Worm (Caenorhabditis elegans) whole organism, young adult: ENCODE results near the gene Y15E3A.5.
A peak's percentile ranks its signal among the peaks of the same experiment; 100 is the strongest.

Source experiments
- F22D6.2 ChIP-seq: sonication (generic microtip); optimal IDR thresholded peaks from 2 replicates; lab custom pipeline; 2016; ENCODE audit warnings: mild to moderate bottlenecking, missing genetic modification characterization, missing compliant biosample characterization
- F49E8.2 ChIP-seq: sonication (generic microtip); optimal IDR thresholded peaks from 3 replicates; lab custom pipeline; 2017; ENCODE audit warnings: missing genetic modification characterization, mild to moderate bottlenecking, missing compliant biosample characterization, antibody characterized with exemption, moderate library complexity; ENCODE audit not compliant: insufficient read depth
- F52B5.7 ChIP-seq: sonication (generic microtip); optimal IDR thresholded peaks from 2 replicates; lab custom pipeline; 2016; ENCODE audit warnings: mild to moderate bottlenecking, missing genetic modification characterization, missing compliant biosample characterization
- F55B11.4 ChIP-seq: sonication (generic microtip); optimal IDR thresholded peaks from 2 replicates; lab custom pipeline; 2016; ENCODE audit warnings: missing compliant biosample characterization, missing genetic modification characterization, borderline replicate concordance; ENCODE audit not compliant: insufficient read depth
- T26A5.8 ChIP-seq: sonication (generic microtip); optimal IDR thresholded peaks from 2 replicates; lab custom pipeline; 2016; ENCODE audit warnings: missing genetic modification characterization, missing compliant biosample characterization
- Y95B8A.8 ChIP-seq: fragments of 200-800 bp; sonication (Bioruptor generic); IDR thresholded peaks from 2 replicates; pipeline ENCODE4 v1.3.6; 2022; ENCODE audit warnings: missing genetic modification reagents, missing genetic modification characterization, missing compliant biosample characterization
- ama-1 ChIP-seq, 3 experiments: fragments of 150-350 bp in 1 of 3; sonication (generic microtip) in 2 of 3; optimal IDR thresholded peaks; 2 replicates each; lab custom pipeline; 2014 to 2018; ENCODE audit warnings: missing biosample characterization in 2 of 3, missing genetic modification characterization in 2 of 3, missing genetic modification reagents in 2 of 3
- atf-7 ChIP-seq: sonication (generic microtip); optimal IDR thresholded peaks from 2 replicates; lab custom pipeline; 2017; ENCODE audit warnings: mild to moderate bottlenecking, missing genetic modification characterization, missing compliant biosample characterization
- attf-5 ChIP-seq: fragments of 200-800 bp; sonication (Bioruptor generic); optimal IDR thresholded peaks from 2 replicates; lab custom pipeline; 2018; ENCODE audit warnings: mild to moderate bottlenecking, missing genetic modification characterization, missing compliant biosample characterization
- cebp-1 ChIP-seq, 2 experiments: fragments of 200-800 bp in 1 of 2; sonication (Bioruptor generic) in 1 of 2; sonication (generic microtip) in 1 of 2; IDR thresholded peaks in 1 of 2; optimal IDR thresholded peaks in 1 of 2; 2 replicates each; pipeline versions ENCODE4 v1.3.6 to Lab custom; 2017 to 2022; ENCODE audit warnings: missing compliant biosample characterization in 2 of 2, missing genetic modification characterization in 2 of 2, mild to moderate bottlenecking in 1 of 2, missing genetic modification reagents in 1 of 2, moderate library complexity in 1 of 2
- ceh-100 ChIP-seq: fragments of 200-800 bp; sonication (Bioruptor generic); IDR thresholded peaks from 2 replicates; pipeline ENCODE4 v1.3.6; 2022; ENCODE audit warnings: missing genetic modification reagents, missing genetic modification characterization, missing compliant biosample characterization
- ceh-58 ChIP-seq: fragments of 200-800 bp; sonication (Bioruptor generic); IDR thresholded peaks from 2 replicates; pipeline ENCODE4 v1.3.6; 2022; ENCODE audit warnings: missing genetic modification characterization, missing compliant biosample characterization
- die-1 ChIP-seq: sonication (generic microtip); optimal IDR thresholded peaks from 2 replicates; lab custom pipeline; 2016; ENCODE audit warnings: missing genotype, mild to moderate bottlenecking, missing genetic modification characterization, missing compliant biosample characterization
- dox-1 ChIP-seq: fragments of 200-800 bp; sonication (Bioruptor generic); IDR thresholded peaks from 2 replicates; pipeline ENCODE4 v1.3.6; 2022; ENCODE audit warnings: missing genetic modification reagents, missing genetic modification characterization, missing compliant biosample characterization
- him-1 ChIP-seq: sonication (generic microtip); optimal IDR thresholded peaks from 2 replicates; lab custom pipeline; 2016; ENCODE audit warnings: missing genotype, missing genetic modification reagents, missing genetic modification characterization, missing compliant biosample characterization
- hmg-20 ChIP-seq: fragments of 200-800 bp; sonication (Bioruptor generic); IDR thresholded peaks from 2 replicates; pipeline ENCODE4 v1.3.6; 2022; ENCODE audit warnings: missing genetic modification reagents, missing genetic modification characterization, missing compliant biosample characterization
- lag-1 ChIP-seq: fragments of 200-800 bp; sonication (Bioruptor generic); IDR thresholded peaks from 2 replicates; pipeline ENCODE4 v1.3.6; 2022; ENCODE audit warnings: missing genetic modification reagents, missing genetic modification characterization, missing compliant biosample characterization
- lin-26 ChIP-seq: fragments of 200-800 bp; sonication (Bioruptor generic); IDR thresholded peaks from 2 replicates; pipeline ENCODE4 v1.3.6; 2022; ENCODE audit warnings: missing genetic modification reagents, missing genetic modification characterization, missing compliant biosample characterization
- lin-35 ChIP-seq, 3 experiments: fragments of 150-350 bp in 2 of 3; sonication (generic microtip) in 1 of 3; optimal IDR thresholded peaks; 2 replicates each; lab custom pipeline; 2014 to 2018; ENCODE audit warnings: missing biosample characterization in 3 of 3, missing genetic modification characterization in 3 of 3, missing genetic modification reagents in 3 of 3
- lin-40 ChIP-seq: sonication (generic microtip); optimal IDR thresholded peaks from 2 replicates; lab custom pipeline; 2016; ENCODE audit warnings: missing genetic modification characterization, mild to moderate bottlenecking, missing compliant biosample characterization, missing genotype, missing genetic modification reagents
- lin-54 ChIP-seq: fragments of 200-800 bp; sonication (Bioruptor generic); optimal IDR thresholded peaks from 2 replicates; lab custom pipeline; 2018; ENCODE audit warnings: mild to moderate bottlenecking, missing genetic modification characterization, missing compliant biosample characterization
- mxl-1 ChIP-seq: sonication (generic microtip); optimal IDR thresholded peaks from 2 replicates; lab custom pipeline; 2016; ENCODE audit warnings: missing genetic modification characterization, missing compliant biosample characterization
- nhr-27 ChIP-seq: fragments of 200-800 bp; sonication (Bioruptor generic); optimal IDR thresholded peaks from 2 replicates; lab custom pipeline; 2018; ENCODE audit warnings: mild to moderate bottlenecking, missing genetic modification characterization, moderate library complexity, missing compliant biosample characterization
- nhr-80 ChIP-seq: sonication (generic microtip); optimal IDR thresholded peaks from 2 replicates; lab custom pipeline; 2016; ENCODE audit warnings: missing genetic modification characterization, missing compliant biosample characterization
- nhr-90 ChIP-seq: sonication (generic microtip); optimal IDR thresholded peaks from 2 replicates; lab custom pipeline; 2016; ENCODE audit warnings: missing genotype, mild to moderate bottlenecking, missing genetic modification characterization, missing compliant biosample characterization
- pha-4 ChIP-seq: fragments of 150-350 bp; sonication (generic microtip); optimal IDR thresholded peaks from 2 replicates; lab custom pipeline; 2014; ENCODE audit warnings: missing biosample characterization, missing genetic modification reagents, missing genetic modification characterization
- snpc-4 ChIP-seq, 5 experiments: fragments of 150-350 bp in 1 of 5; sonication (generic microtip) in 4 of 5; optimal IDR thresholded peaks; 2 replicates each; lab custom pipeline; 2014 to 2018; ENCODE audit warnings: missing genetic modification characterization in 5 of 5, missing biosample characterization in 3 of 5, antibody characterized with exemption in 2 of 5, mild to moderate bottlenecking in 2 of 5, missing compliant biosample characterization in 2 of 5, missing genotype in 2 of 5, moderate library complexity in 2 of 5, missing genetic modification reagents in 1 of 5
- tbp1 ChIP-seq: fragments of 200-800 bp; sonication (Bioruptor generic); optimal IDR thresholded peaks from 2 replicates; lab custom pipeline; 2018; ENCODE audit warnings: mild to moderate bottlenecking, missing genetic modification characterization, missing compliant biosample characterization
- tbx-9 ChIP-seq: sonication (generic microtip); optimal IDR thresholded peaks from 2 replicates; lab custom pipeline; 2016; ENCODE audit warnings: borderline replicate concordance, missing genetic modification characterization, inconsistent platforms, missing compliant biosample characterization
- zfh-2 ChIP-seq: fragments of 200-800 bp; sonication (Bioruptor generic); conservative IDR thresholded peaks from 2 replicates; pipeline ENCODE4 v1.3.6; 2022; ENCODE audit warnings: missing genetic modification reagents, missing genetic modification characterization, missing compliant biosample characterization
- ztf-26 ChIP-seq: sonication (generic microtip); optimal IDR thresholded peaks from 2 replicates; lab custom pipeline; 2017; ENCODE audit warnings: missing genetic modification characterization, missing compliant biosample characterization
- ztf-28 ChIP-seq: fragments of 200-800 bp; sonication (Bioruptor generic); IDR thresholded peaks from 2 replicates; pipeline ENCODE4 v1.3.6; 2022; ENCODE audit warnings: missing genetic modification reagents, missing genetic modification characterization, missing compliant biosample characterization
- ztf-6 ChIP-seq: fragments of 200-800 bp; sonication (Bioruptor generic); IDR thresholded peaks from 2 replicates; pipeline ENCODE4 v1.3.6; 2022; ENCODE audit warnings: missing genetic modification reagents, missing genetic modification characterization, missing compliant biosample characterization

The Y15E3A.5 gene

DNA sequence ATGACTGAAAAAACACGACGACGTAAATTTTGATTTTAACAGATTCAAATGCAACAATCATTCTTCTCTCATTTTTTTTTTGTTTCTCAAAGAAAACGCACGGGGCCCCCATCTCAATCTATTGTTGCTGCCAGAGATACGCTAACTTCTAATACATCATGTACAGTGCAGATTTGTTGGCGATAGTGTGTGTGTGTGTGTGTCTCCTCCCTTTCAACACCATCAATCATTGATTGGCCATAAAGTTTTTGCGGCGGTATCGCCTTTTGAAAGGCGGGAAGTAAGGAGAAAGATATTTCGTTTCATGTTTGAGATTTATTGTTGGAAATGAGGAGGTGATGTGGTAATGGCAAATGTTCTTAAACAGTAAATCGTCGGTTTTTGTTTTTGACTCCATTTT, 13.1 kb upstream of the Y15E3A.5 start:
- TF ChIP-seq zfh-2 (GFP tag; lab: Robert Waterston, UW) (no peak), lin-26 (GFP tag; lab: Robert Waterston, UW) (no peak), tbx-9 (tag; lab: Kevin White, UChicago) (no peak), ztf-26 (tag; lab: Kevin White, UChicago) (peak; percentile 8)

DNA sequence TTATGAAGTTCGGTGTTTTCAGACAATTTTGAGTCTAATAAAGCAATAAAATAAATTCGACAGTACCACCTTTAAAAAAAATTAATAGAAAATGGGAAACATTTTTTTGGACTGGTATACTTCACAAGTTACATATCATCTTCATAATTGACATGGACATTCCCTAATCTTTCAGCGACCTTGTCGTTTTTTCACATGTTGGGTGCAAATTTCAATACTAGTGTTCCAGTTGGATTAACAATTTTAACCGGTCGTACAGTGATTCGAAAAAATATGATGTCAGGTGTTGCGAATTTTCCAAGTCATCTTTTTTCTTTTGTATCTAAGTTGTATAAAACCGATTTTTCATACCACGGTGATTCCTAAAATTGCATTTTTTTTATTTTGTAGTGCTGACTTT, 12.0 kb upstream of the Y15E3A.5 start:
- no peak for TF ChIP-seq him-1 (tag; lab: Kevin White, UChicago)
- TF ChIP-seq nhr-90 (tag; lab: Kevin White, UChicago) = no peak
- no peak for TF ChIP-seq mxl-1 (tag; lab: Kevin White, UChicago)
- TF ChIP-seq F49E8.2 = no peak
- no peak for TF ChIP-seq ceh-58 (GFP tag; lab: Robert Waterston, UW)
- TF ChIP-seq lag-1 (GFP tag; lab: Robert Waterston, UW) = no peak
- TF ChIP-seq die-1 = no peak
- no peak for TF ChIP-seq lin-35 (GFP tag; optimal IDR thresholded peaks at IDR 0.05; lab: Kevin White, UChicago)
- TF ChIP-seq atf-7 (tag; lab: Kevin White, UChicago) = no peak
- TF ChIP-seq ceh-100 (GFP tag; lab: Robert Waterston, UW) = no peak
- TF ChIP-seq nhr-27 (tag; lab: Kevin White, UChicago) = no peak
- TF ChIP-seq hmg-20 (GFP tag; lab: Robert Waterston, UW) = no peak
- no peak for TF ChIP-seq lin-40
- no peak for TF ChIP-seq F55B11.4
- TF ChIP-seq F52B5.7 = no peak

DNA sequence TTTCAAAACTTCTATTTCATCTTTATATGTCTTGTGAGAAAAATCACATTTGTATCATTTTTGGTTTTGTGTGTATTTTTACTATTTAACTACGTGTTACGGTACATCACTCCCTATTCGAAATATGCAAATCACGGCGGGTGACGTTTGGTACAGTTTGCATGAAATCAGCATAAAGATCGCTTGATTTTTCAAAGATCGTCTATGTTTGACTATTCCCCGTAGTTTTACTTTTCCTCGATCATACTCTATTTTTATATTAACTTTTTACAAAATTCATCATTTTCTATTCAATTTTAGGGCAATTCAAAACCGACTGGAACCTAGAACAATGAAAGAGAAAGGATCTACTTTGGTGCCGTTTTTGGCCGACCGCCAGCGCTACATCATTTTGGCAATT, 9.7 kb upstream of the Y15E3A.5 start, which contains the start of gene Y15E3A.4:
Y15E3A.4 (plus strand) TSS at position 301 of the 400 bp plus-strand sequence.
- TF ChIP-seq hmg-20 (GFP tag; lab: Robert Waterston, UW) = no peak
- TF ChIP-seq ama-1 (optimal IDR thresholded peaks at IDR 0.05; lab: Kevin White, UChicago) = no peak
- TF ChIP-seq ama-1 (GFP tag; optimal IDR thresholded peaks at IDR 0.05; lab: Kevin White, UChicago) = no peak
- TF ChIP-seq tbp1 (GFP tag; lab: Kevin White, UChicago) = no peak
- TF ChIP-seq pha-4 (tag; lab: Kevin White, UChicago) = no peak
- no peak for TF ChIP-seq Y95B8A.8 (GFP tag; lab: Robert Waterston, UW)
- TF ChIP-seq F22D6.2 (tag; lab: Kevin White, UChicago) = no peak
- TF ChIP-seq T26A5.8 (tag; lab: Kevin White, UChicago) = no peak
- no peak for TF ChIP-seq lin-54 (GFP tag; lab: Kevin White, UChicago)
- TF ChIP-seq ztf-6 (GFP tag; lab: Robert Waterston, UW) = no peak
- TF ChIP-seq lin-26 (GFP tag; lab: Robert Waterston, UW) = no peak
- no peak for TF ChIP-seq dox-1 (GFP tag; lab: Robert Waterston, UW)
- no peak for TF ChIP-seq ztf-28 (GFP tag; lab: Robert Waterston, UW)
- TF ChIP-seq snpc-4 (GFP tag; optimal IDR thresholded peaks at IDR 0.05; lab: Kevin White, UChicago) = no peak
- TF ChIP-seq snpc-4 (tag; optimal IDR thresholded peaks at IDR 0.05; lab: Kevin White, UChicago) = no peak

DNA sequence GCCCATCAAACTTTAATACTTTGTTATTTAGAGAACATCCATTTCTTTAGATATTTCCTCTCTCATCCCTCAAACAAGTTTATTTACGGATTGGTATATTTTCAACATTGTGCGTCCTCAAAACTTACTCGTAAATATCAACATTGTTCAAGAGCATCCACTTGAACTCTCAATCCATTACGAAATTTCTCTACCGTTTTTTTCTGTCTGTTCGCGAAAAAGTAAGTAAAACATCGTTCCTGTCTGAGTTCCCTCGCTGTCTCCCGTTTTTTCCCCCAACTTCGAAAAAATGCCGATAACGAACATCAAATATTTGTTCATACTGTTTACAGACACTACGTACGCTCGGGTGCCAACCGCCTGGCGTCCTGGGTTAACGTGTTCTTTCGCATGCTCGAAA, 5.5 kb upstream of the Y15E3A.5 start:
- no peak for TF ChIP-seq attf-5 (GFP tag; lab: Kevin White, UChicago)
- TF ChIP-seq nhr-80 (tag; lab: Kevin White, UChicago) = peak; percentile 20
- no peak for TF ChIP-seq lin-35 (GFP tag; optimal IDR thresholded peaks at IDR 0.05; lab: Kevin White, UChicago)
- TF ChIP-seq die-1 = no peak
- no peak for TF ChIP-seq cebp-1 (GFP tag; IDR thresholded peaks at IDR 0.05; lab: Robert Waterston, UW)
- TF ChIP-seq cebp-1 (tag; optimal IDR thresholded peaks at IDR 0.05; lab: Kevin White, UChicago) = peak; percentile 42
